Fruit fly (Drosophila melanogaster): ENCODE measurements around the gene Rab9E.
A peak's percentile ranks its signal among the peaks of the same experiment; 100 is the strongest.

- TF ChIP-seq CG14655 (GFP tag; optimal IDR thresholded peaks at IDR 0.05) (peak; percentile 53), CG10348 (GFP tag; IDR thresholded peaks at IDR 0.05) (no peak), CG8301 (tag; optimal IDR thresholded peaks at IDR 0.05) (peak; percentile 39), CG34367 (tag; optimal IDR thresholded peaks at IDR 0.05) (peak; percentile 28), Ets98B (GFP tag; IDR thresholded peaks at IDR 0.05) (no peak), CG17806 (tag; optimal IDR thresholded peaks at IDR 0.05) (peak; percentile 40), CG13204 (GFP tag; optimal IDR thresholded peaks at IDR 0.05) (no peak), CG9948 (tag; optimal IDR thresholded peaks at IDR 0.05) (peak; percentile 55), Pif1A (GFP tag; optimal IDR thresholded peaks at IDR 0.05) (peak; percentile 37)
Observed at dm6 chrX:10620144-10621005, 41.3 kb downstream of the Rab9E start, which contains the start of gene CG43347.

Measured in whole organism, pupa.